Fruit fly (Drosophila melanogaster) whole organism, wandering third instar larva: ENCODE data around the gene CG34347.

Experiments used
- Hr78 ChIP-seq: fragments of >200 bp; optimal IDR thresholded peaks from 2 replicates; lab custom pipeline; 2017; ENCODE audit warnings: missing biosample characterization, missing genetic modification characterization
- Mio ChIP-seq: sonication (Bioruptor generic); optimal IDR thresholded peaks from 2 replicates; lab custom pipeline; 2016; ENCODE audit warnings: missing biosample characterization, missing genetic modification characterization
- Rel ChIP-seq, 2 experiments: fragments of 200-800 bp; sonication (Bioruptor generic) in 1 of 2; optimal IDR thresholded peaks; 2 replicates in 1 of 2; 3 replicates in 1 of 2; lab custom pipeline; 2016 to 2019; ENCODE audit warnings: mild to moderate bottlenecking in 2 of 2, missing biosample characterization in 2 of 2, missing genetic modification characterization in 2 of 2, moderate library complexity in 1 of 2
- br ChIP-seq: fragments of 200-800 bp; sonication (Bioruptor generic); optimal IDR thresholded peaks from 2 replicates; lab custom pipeline; 2016; ENCODE audit warnings: missing biosample characterization, missing genetic modification characterization
- dmrt93B ChIP-seq: fragments of 200-800 bp; sonication (Bioruptor generic); optimal IDR thresholded peaks from 2 replicates; lab custom pipeline; 2018; ENCODE audit warnings: missing biosample characterization, mild to moderate bottlenecking, missing genetic modification characterization
- psq ChIP-seq: fragments of 200-800 bp; sonication (Bioruptor generic); optimal IDR thresholded peaks from 3 replicates; lab custom pipeline; 2017; ENCODE audit warnings: missing biosample characterization, mild to moderate bottlenecking, missing genetic modification characterization, moderate library complexity
- rgr ChIP-seq: fragments of 200-800 bp; sonication (Bioruptor generic); optimal IDR thresholded peaks from 3 replicates; lab custom pipeline; 2016; ENCODE audit warnings: missing biosample characterization, mild to moderate bottlenecking, missing genetic modification characterization
- usp ChIP-seq: fragments of >200 bp; optimal IDR thresholded peaks from 2 replicates; lab custom pipeline; 2017; ENCODE audit warnings: missing biosample characterization, missing genetic modification characterization

DNA sequence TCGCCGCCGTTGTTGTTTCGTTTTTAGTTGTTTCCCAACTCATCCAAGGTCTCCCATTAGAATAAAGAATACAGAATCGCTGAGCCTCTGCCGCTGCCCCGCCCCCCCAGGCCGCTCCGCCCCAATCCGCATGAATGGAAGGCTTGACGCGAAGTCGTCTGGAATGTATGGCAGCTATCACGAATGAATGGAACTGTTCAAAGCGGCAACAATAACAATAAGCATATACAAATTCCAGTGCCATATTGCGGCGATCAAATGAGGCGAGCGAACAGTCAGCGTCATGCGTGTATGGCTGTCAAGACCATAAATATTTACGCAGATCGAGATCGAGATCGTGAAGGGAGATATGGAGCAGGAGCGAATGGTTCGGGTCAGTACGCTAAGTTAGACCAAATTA lies 109.7 kb downstream of the CG34347 start:
- TF ChIP-seq usp (GFP tag; lab: Kevin White, UChicago) (no peak), Mio (GFP tag; lab: Kevin White, UChicago) (no peak), Rel (GFP tag; optimal IDR thresholded peaks at IDR 0.05; lab: Kevin White, UChicago) (no peak), Rel (tag; optimal IDR thresholded peaks at IDR 0.05; lab: Kevin White, UChicago) (no peak), br (no peak), psq (GFP tag; lab: Kevin White, UChicago) (no peak), Hr78 (no peak), rgr (GFP tag; lab: Kevin White, UChicago) (no peak), dmrt93B (no peak)
